Fruit fly (Drosophila melanogaster): ENCODE measurements around the gene Ir75c.

Gene Ir75c

dm6 chr3L:17808597-17809213, 13.9 kb downstream of the Ir75c start, which contains the start of gene CG32191:
Gene CG32191, minus strand, starts transcription at chr3L:17809146.
- TF ChIP-seq noc (tag; optimal IDR thresholded peaks at IDR 0.05): no peak

- TF ChIP-seq noc (tag; optimal IDR thresholded peaks at IDR 0.05): no peak
Measured at dm6 chr3L:17806357-17807025, 16.1 kb downstream of the Ir75c start, which contains the start of gene CG32187. Gene CG32187, minus strand, starts transcription at chr3L:17806365.

- no peak for TF ChIP-seq noc (tag; optimal IDR thresholded peaks at IDR 0.05)
Measured at dm6 chr3L:17804511-17804910, 18.1 kb downstream of the Ir75c start, which contains the start of gene ais. Gene ais, minus strand, starts transcription at chr3L:17804715.

- TF ChIP-seq noc (tag; optimal IDR thresholded peaks at IDR 0.05): no peak
Measured at dm6 chr3L:17802107-17802506, 20.5 kb downstream of the Ir75c start, which contains the start of gene NUCB1. Gene NUCB1, minus strand, starts transcription at chr3L:17802279.

- TF ChIP-seq noc (tag; optimal IDR thresholded peaks at IDR 0.05): no peak
Measured at dm6 chr3L:17797494-17797893, 25.1 kb downstream of the Ir75c start, which contains the start of gene CG42816. Gene CG42816, minus strand, starts transcription at chr3L:17797594.

- no peak for TF ChIP-seq noc (tag; optimal IDR thresholded peaks at IDR 0.05)
Measured at dm6 chr3L:17791495-17791894, 31.1 kb downstream of the Ir75c start.

dm6 chr3L:17791467-17791494, 31.4 kb downstream of the Ir75c start, which contains the start of gene CG42815:
Gene CG42815, minus strand, starts transcription at chr3L:17791486.
- no peak for TF ChIP-seq noc (tag; optimal IDR thresholded peaks at IDR 0.05)

dm6 chr3L:17791067-17791466, 31.6 kb downstream of the Ir75c start:
- no peak for TF ChIP-seq noc (tag; optimal IDR thresholded peaks at IDR 0.05)

Measured in whole organism, larva.